Worm (Caenorhabditis elegans) whole organism, L1 larva: ENCODE results near the gene C38H2.2.

Source experiments
- ceh-82 ChIP-seq, 3 experiments: fragments of 150-350 bp in 1 of 3; sonication (generic microtip) in 2 of 3; optimal IDR thresholded peaks; 2 replicates each; lab custom pipeline; 2014 to 2017; ENCODE audit warnings: missing biosample characterization in 3 of 3, missing genetic modification characterization in 3 of 3
- egl-27 ChIP-seq, 2 experiments: fragments of 150-350 bp in 1 of 2; sonication (generic microtip); optimal IDR thresholded peaks; 3 replicates each; lab custom pipeline; 2017 to 2018; ENCODE audit warnings: missing biosample characterization in 2 of 2, missing genetic modification characterization in 2 of 2, missing genetic modification reagents in 2 of 2
- lin-13 ChIP-seq: fragments of 150-350 bp; optimal IDR thresholded peaks from 2 replicates; lab custom pipeline; 2014; ENCODE audit warnings: missing biosample characterization, missing genetic modification reagents, missing genetic modification characterization
- mdl-1 ChIP-seq, 2 experiments: fragments of 150-350 bp; optimal IDR thresholded peaks; 2 replicates each; lab custom pipeline; 2014 to 2017; ENCODE audit warnings: missing biosample characterization in 2 of 2, missing genetic modification characterization in 2 of 2, inconsistent platforms in 1 of 2
- mep-1 ChIP-seq: fragments of 150-350 bp; optimal IDR thresholded peaks from 2 replicates; lab custom pipeline; 2014; ENCODE audit warnings: missing biosample characterization, missing genetic modification characterization
- nhr-28 ChIP-seq: fragments of 150-350 bp; optimal IDR thresholded peaks from 2 replicates; lab custom pipeline; 2014; ENCODE audit warnings: missing biosample characterization, missing genetic modification characterization
- unc-62 ChIP-seq: fragments of 150-350 bp; optimal IDR thresholded peaks from 2 replicates; lab custom pipeline; 2014; ENCODE audit warnings: missing biosample characterization, missing genetic modification reagents, missing genetic modification characterization

DNA sequence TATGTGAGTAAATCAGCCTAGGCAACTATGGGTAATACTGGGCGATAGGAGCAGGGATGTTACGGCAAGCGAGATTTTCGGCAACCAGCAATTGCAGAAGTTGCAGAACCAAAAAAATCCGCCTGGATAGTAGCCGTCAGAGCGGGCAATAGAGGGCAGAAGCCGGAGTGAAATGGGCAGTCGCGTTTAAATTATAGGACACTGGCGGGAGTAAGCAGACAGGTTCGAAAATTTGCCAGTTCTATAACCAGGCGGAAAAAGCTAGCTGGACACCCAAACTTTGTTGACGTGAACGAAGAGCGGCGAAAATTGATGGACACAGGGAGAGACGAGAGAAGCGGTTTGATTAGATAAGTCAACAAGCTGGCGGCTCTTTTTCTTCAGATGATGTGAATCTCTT, 21.7 kb upstream of the C38H2.2 start:
- TF ChIP-seq egl-27 (tag; optimal IDR thresholded peaks at IDR 0.05; lab: Kevin White, UChicago) (no peak), unc-62 (no peak), lin-13 (no peak), mdl-1 (tag; optimal IDR thresholded peaks at IDR 0.05; lab: Kevin White, UChicago) (no peak), ceh-82 (tag; optimal IDR thresholded peaks at IDR 0.05; lab: Kevin White, UChicago) (no peak), mep-1 (tag; lab: Kevin White, UChicago) (no peak), nhr-28 (no peak)
